Fruit fly (Drosophila melanogaster) whole organism, embryonic: ENCODE data around the gene CG34028.

ENCODE experiments used
- BEAF-32 ChIP-seq: fragments of 200-800 bp; sonication (Bioruptor generic); optimal IDR thresholded peaks from 3 replicates; lab custom pipeline; 2017; ENCODE audit warnings: missing biosample characterization, missing genetic modification characterization, mild to moderate bottlenecking, moderate library complexity, missing genetic modification reagents
- Blimp-1 ChIP-seq: fragments of 200-800 bp; sonication (Bioruptor generic); optimal IDR thresholded peaks from 3 replicates; lab custom pipeline; 2018; ENCODE audit warnings: missing biosample characterization, missing genetic modification characterization, mild to moderate bottlenecking, moderate library complexity, missing genetic modification reagents
- CG10209 ChIP-seq: fragments of 200-800 bp; sonication (Bioruptor generic); optimal IDR thresholded peaks from 3 replicates; lab custom pipeline; 2017; ENCODE audit warnings: missing biosample characterization, mild to moderate bottlenecking, missing genetic modification characterization, missing genetic modification reagents
- CG10959 ChIP-seq: fragments of 200-800 bp; sonication (Bioruptor generic); IDR thresholded peaks from 2 replicates; pipeline ENCODE4 v1.3.6; 2022; ENCODE audit warnings: missing biosample characterization, missing genetic modification characterization
- CG12219 ChIP-seq: fragments of 200-800 bp; sonication (Bioruptor generic); optimal IDR thresholded peaks from 3 replicates; lab custom pipeline; 2018; ENCODE audit warnings: missing biosample characterization, mild to moderate bottlenecking, missing genetic modification characterization
- CG12659 ChIP-seq: fragments of 200-800 bp; sonication (Bioruptor generic); optimal IDR thresholded peaks from 3 replicates; lab custom pipeline; 2017; ENCODE audit warnings: mild to moderate bottlenecking, missing biosample characterization, missing genetic modification reagents, missing genetic modification characterization
- CG13287 ChIP-seq: fragments of 200-800 bp; sonication (Bioruptor generic); IDR thresholded peaks from 2 replicates; pipeline ENCODE4 v1.3.6; 2022; ENCODE audit warnings: missing biosample characterization, missing genetic modification characterization; ENCODE audit not compliant: partially characterized antibody
- CG1603 ChIP-seq: fragments of 200-800 bp; sonication (Bioruptor generic); optimal IDR thresholded peaks from 2 replicates; lab custom pipeline; 2019; ENCODE audit warnings: missing biosample characterization, mild to moderate bottlenecking, missing genetic modification characterization, moderate library complexity
- CG17802 ChIP-seq: fragments of 200-800 bp; sonication (Bioruptor generic); optimal IDR thresholded peaks from 2 replicates; lab custom pipeline; 2018; ENCODE audit warnings: missing biosample characterization, mild to moderate bottlenecking, missing genetic modification characterization, moderate library complexity
- CG17829 ChIP-seq: fragments of 200-800 bp; optimal IDR thresholded peaks from 2 replicates; lab custom pipeline; 2019; ENCODE audit warnings: missing biosample characterization, mild to moderate bottlenecking, missing genetic modification characterization, moderate library complexity
- CG1792 ChIP-seq: fragments of 200-800 bp; sonication (Bioruptor generic); optimal IDR thresholded peaks from 2 replicates; lab custom pipeline; 2016; ENCODE audit warnings: missing biosample characterization, missing genetic modification characterization
- CG18764 ChIP-seq: fragments of 200-800 bp; sonication (Bioruptor generic); optimal IDR thresholded peaks from 3 replicates; lab custom pipeline; 2016; ENCODE audit warnings: missing biosample characterization, missing genetic modification characterization
- CG2875 ChIP-seq: fragments of 200-800 bp; sonication (Bioruptor generic); optimal IDR thresholded peaks from 2 replicates; lab custom pipeline; 2017; ENCODE audit warnings: missing biosample characterization, mild to moderate bottlenecking, missing genetic modification characterization, missing genetic modification reagents
- CG31441 ChIP-seq: fragments of 200-800 bp; sonication (Bioruptor generic); IDR thresholded peaks from 2 replicates; pipeline ENCODE4 v1.3.6; 2022; ENCODE audit warnings: missing biosample characterization, missing genetic modification characterization
- CG32767 ChIP-seq: fragments of 200-800 bp; sonication (Bioruptor generic); IDR thresholded peaks from 2 replicates; pipeline ENCODE4 v1.3.6; 2022; ENCODE audit warnings: missing biosample characterization, missing genetic modification characterization
- CG33557 ChIP-seq: fragments of 200-800 bp; sonication (Bioruptor generic); optimal IDR thresholded peaks from 2 replicates; lab custom pipeline; 2019; ENCODE audit warnings: missing biosample characterization, mild to moderate bottlenecking, missing genetic modification characterization, moderate library complexity
- CG4282 ChIP-seq: fragments of 200-800 bp; sonication (Bioruptor generic); optimal IDR thresholded peaks from 2 replicates; lab custom pipeline; 2016; ENCODE audit warnings: missing biosample characterization, missing genetic modification characterization
- CG7357 ChIP-seq: fragments of 200-800 bp; sonication (Bioruptor generic); IDR thresholded peaks from 3 replicates; pipeline ENCODE4 v1.3.6; 2022; ENCODE audit warnings: missing biosample characterization, missing genetic modification characterization
- CG8478 ChIP-seq: fragments of >200 bp; optimal IDR thresholded peaks from 2 replicates; lab custom pipeline; 2018
- Dbx ChIP-seq: fragments of 200-800 bp; sonication (Bioruptor generic); IDR thresholded peaks from 3 replicates; pipeline ENCODE4 v1.3.6; 2022; ENCODE audit warnings: missing biosample characterization, missing genetic modification characterization
- Dll ChIP-seq: fragments of 200-800 bp; sonication (Bioruptor generic); IDR thresholded peaks from 4 replicates; pipeline ENCODE4 v1.3.6; 2022; ENCODE audit warnings: missing biosample characterization, missing genetic modification characterization; ENCODE audit not compliant: partially characterized antibody
- ERR ChIP-seq: fragments of 200-800 bp; sonication (Bioruptor generic); optimal IDR thresholded peaks from 2 replicates; lab custom pipeline; 2016; ENCODE audit warnings: missing biosample characterization, missing genetic modification characterization
- Fer1 ChIP-seq: fragments of 200-800 bp; sonication (Bioruptor generic); optimal IDR thresholded peaks from 2 replicates; lab custom pipeline; 2017; ENCODE audit warnings: missing biosample characterization, mild to moderate bottlenecking, missing genetic modification characterization
- Fer2 ChIP-seq: fragments of 200-800 bp; sonication (Bioruptor generic); optimal IDR thresholded peaks from 2 replicates; lab custom pipeline; 2018; ENCODE audit warnings: missing biosample characterization, mild to moderate bottlenecking, missing genetic modification characterization, moderate library complexity
- Hey ChIP-seq: fragments of 200-800 bp; sonication (Bioruptor generic); optimal IDR thresholded peaks from 3 replicates; lab custom pipeline; 2018; ENCODE audit warnings: missing biosample characterization, mild to moderate bottlenecking, missing genetic modification characterization
- Hmx ChIP-seq: fragments of 200-800 bp; sonication (Bioruptor generic); optimal IDR thresholded peaks from 2 replicates; lab custom pipeline; 2016; ENCODE audit warnings: missing biosample characterization, missing genetic modification characterization
- Hr3 ChIP-seq: fragments of 200-800 bp; sonication (Bioruptor generic); optimal IDR thresholded peaks from 3 replicates; lab custom pipeline; 2016; ENCODE audit warnings: missing biosample characterization, missing genetic modification characterization
- Hr78 ChIP-seq, 2 experiments: fragments of 200-800 bp in 1 of 2; fragments of >200 bp in 1 of 2; sonication (Bioruptor generic) in 1 of 2; optimal IDR thresholded peaks; 2 replicates each; lab custom pipeline; 2017 to 2019; ENCODE audit warnings: missing biosample characterization in 2 of 2, missing genetic modification characterization in 2 of 2, mild to moderate bottlenecking in 1 of 2, moderate library complexity in 1 of 2
- Hsf ChIP-seq: fragments of 200-800 bp; sonication (Bioruptor generic); optimal IDR thresholded peaks from 3 replicates; lab custom pipeline; 2016; ENCODE audit warnings: missing biosample characterization, missing genetic modification characterization
- Lpt ChIP-seq: fragments of >200 bp; optimal IDR thresholded peaks from 2 replicates; lab custom pipeline; 2018; ENCODE audit warnings: missing biosample characterization, missing genetic modification characterization
- MTF-1 ChIP-seq: fragments of 200-800 bp; sonication (Bioruptor generic); optimal IDR thresholded peaks from 2 replicates; lab custom pipeline; 2018; ENCODE audit warnings: missing biosample characterization, mild to moderate bottlenecking, missing genetic modification characterization, borderline replicate concordance
- Meics ChIP-seq: fragments of 200-800 bp; sonication (Bioruptor generic); optimal IDR thresholded peaks from 2 replicates; lab custom pipeline; 2017; ENCODE audit warnings: missing biosample characterization, mild to moderate bottlenecking, missing genetic modification characterization
- Mes4 ChIP-seq: fragments of 200-800 bp; sonication (Bioruptor generic); optimal IDR thresholded peaks from 2 replicates; lab custom pipeline; 2016; ENCODE audit warnings: missing biosample characterization, missing genetic modification characterization
- Nf-YB ChIP-seq: fragments of 200-800 bp; sonication (Bioruptor generic); optimal IDR thresholded peaks from 3 replicates; lab custom pipeline; 2019; ENCODE audit warnings: missing biosample characterization, mild to moderate bottlenecking, missing genetic modification characterization, moderate library complexity
- Rfx ChIP-seq: fragments of 200-800 bp; sonication (Bioruptor generic); IDR thresholded peaks from 2 replicates; pipeline ENCODE4 v1.3.6; 2022; ENCODE audit warnings: missing biosample characterization, missing genetic modification characterization
- Six4 ChIP-seq: fragments of 200-800 bp; sonication (Bioruptor generic); optimal IDR thresholded peaks from 2 replicates; lab custom pipeline; 2016; ENCODE audit warnings: missing biosample characterization, missing genetic modification characterization
- TFAM ChIP-seq: fragments of 200-800 bp; sonication (Bioruptor generic); optimal IDR thresholded peaks from 2 replicates; lab custom pipeline; 2017; ENCODE audit warnings: missing biosample characterization, missing genetic modification characterization, inconsistent platforms
- Trl ChIP-seq, 3 experiments: fragments of >200 bp in 2 of 3; fragments of 200-800 bp in 1 of 3; sonication (Bioruptor generic) in 1 of 3; optimal IDR thresholded peaks; 2 replicates in 1 of 3; 3 replicates in 2 of 3; lab custom pipeline; 2016 to 2017; ENCODE audit warnings: missing biosample characterization in 1 of 3, missing genetic modification characterization in 1 of 3
- Usf ChIP-seq: fragments of 200-800 bp; sonication (Bioruptor generic); optimal IDR thresholded peaks from 2 replicates; lab custom pipeline; 2017; ENCODE audit warnings: missing genotype, missing biosample characterization, missing genetic modification characterization
- Xbp1 ChIP-seq: fragments of 200-800 bp; sonication (Bioruptor generic); optimal IDR thresholded peaks from 3 replicates; lab custom pipeline; 2016; ENCODE audit warnings: missing biosample characterization, mild to moderate bottlenecking, missing genetic modification characterization
- bcd ChIP-seq: fragments of 200-800 bp; sonication (Bioruptor generic); optimal IDR thresholded peaks from 2 replicates; lab custom pipeline; 2017; ENCODE audit warnings: missing biosample characterization, mild to moderate bottlenecking, missing genetic modification characterization
- btn ChIP-seq: fragments of 200-800 bp; sonication (Bioruptor generic); optimal IDR thresholded peaks from 2 replicates; lab custom pipeline; 2016; ENCODE audit warnings: missing biosample characterization, missing genetic modification characterization
- ci ChIP-seq: fragments of 200-800 bp; sonication (Bioruptor generic); IDR thresholded peaks from 3 replicates; pipeline ENCODE4 v1.3.6; 2022; ENCODE audit warnings: missing biosample characterization, missing genetic modification characterization
- emc ChIP-seq: fragments of 200-800 bp; sonication (Bioruptor generic); optimal IDR thresholded peaks from 2 replicates; lab custom pipeline; 2016; ENCODE audit warnings: missing biosample characterization, missing genetic modification characterization
- grau ChIP-seq: fragments of 200-800 bp; optimal IDR thresholded peaks from 3 replicates; lab custom pipeline; 2019; ENCODE audit warnings: missing biosample characterization, mild to moderate bottlenecking, missing genetic modification characterization, moderate library complexity
- gro ChIP-seq: fragments of 200-800 bp; sonication (Bioruptor generic); optimal IDR thresholded peaks from 2 replicates; lab custom pipeline; 2016; ENCODE audit warnings: missing biosample characterization, missing genetic modification characterization
- lbe ChIP-seq: fragments of 200-800 bp; sonication (Bioruptor generic); optimal IDR thresholded peaks from 2 replicates; lab custom pipeline; 2016; ENCODE audit warnings: missing biosample characterization, mild to moderate bottlenecking, missing genetic modification characterization
- ssp ChIP-seq: fragments of 200-800 bp; sonication (Bioruptor generic); IDR thresholded peaks from 2 replicates; pipeline ENCODE4 v1.3.6; 2022; ENCODE audit warnings: missing biosample characterization, missing genetic modification characterization

CG34028 gene

DNA sequence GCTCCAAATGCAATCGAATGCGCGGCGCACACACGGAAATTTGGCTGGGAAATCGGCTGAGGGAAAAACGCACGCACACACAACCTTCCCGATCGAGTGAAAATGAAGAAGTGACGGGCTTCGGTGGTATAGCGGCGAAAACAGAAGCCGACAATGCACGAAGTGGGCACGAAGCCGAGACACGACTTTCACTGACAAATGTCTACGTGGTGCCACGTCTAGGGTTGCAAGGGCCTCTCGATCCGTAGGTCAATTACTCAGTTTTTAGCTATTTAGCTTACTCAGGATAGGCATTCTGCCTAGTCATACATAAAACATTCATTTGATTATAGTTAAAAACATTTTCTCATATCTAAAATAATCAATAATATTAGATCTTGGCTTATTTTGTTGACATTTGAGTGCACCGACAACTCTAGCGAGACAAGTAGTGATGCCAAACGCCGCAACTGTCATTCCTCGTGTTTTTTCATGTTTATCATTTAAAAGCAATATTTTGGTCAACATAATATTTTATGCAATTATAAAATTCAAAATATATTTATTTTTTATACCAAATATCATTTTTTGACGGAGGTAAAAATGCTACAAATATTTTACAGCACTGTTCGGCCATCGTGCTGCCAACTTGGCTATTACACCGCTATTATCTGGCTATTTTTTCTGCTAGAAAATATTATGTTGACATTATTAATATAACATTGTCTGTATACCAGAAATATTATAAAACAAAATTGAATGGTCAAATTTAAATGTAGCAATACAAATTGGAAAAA is 42.4 kb downstream of the CG34028 start (continued):
- TF ChIP-seq CG33557 (GFP tag; lab: Kevin White, UChicago) (peak; percentile 75), CG18764 (GFP tag; lab: Kevin White, UChicago) (peak; percentile 82), Hr3 (peak; percentile 85), ssp (GFP tag; lab: Robert Waterston, UW) (peak; percentile 73), Hr78 (GFP tag; optimal IDR thresholded peaks at IDR 0.05; lab: Kevin White, UChicago) (peak in 1 of 2 experiments; percentile 40), grau (peak; percentile 89), Hey (tag; lab: Kevin White, UChicago) (peak; percentile 48), btn (GFP tag; lab: Kevin White, UChicago) (no peak), CG1603 (peak; percentile 90), bcd (GFP tag; lab: Kevin White, UChicago) (peak; percentile 88), CG8478 (no peak), gro (GFP tag; lab: Kevin White, UChicago) (peak; percentile 55), Dbx (peak; percentile 86), TFAM (GFP tag; lab: Kevin White, UChicago) (peak; percentile 28), Fer1 (GFP tag; lab: Kevin White, UChicago) (peak; percentile 89), emc (GFP tag; lab: Kevin White, UChicago) (peak; percentile 33), CG12219 (GFP tag; lab: Kevin White, UChicago) (peak; percentile 87), Rfx (peak; percentile 92), Hmx (GFP tag; lab: Kevin White, UChicago) (peak; percentile 65), Nf-YB (peak; percentile 73), Meics (GFP tag; lab: Kevin White, UChicago) (peak; percentile 88), Dll (no peak; the same call in 3 of the 4 replicates), CG32767 (GFP tag; lab: Robert Waterston, UW) (peak; percentile 93), CG13287 (GFP tag; lab: Robert Waterston, UW) (0 out of 2 replicates have a peak, but pooled peaks have one; percentile 41), Blimp-1 (GFP tag; lab: Kevin White, UChicago) (peak; percentile 90), CG17829 (tag; lab: Kevin White, UChicago) (peak; percentile 90), CG1792 (GFP tag; lab: Kevin White, UChicago) (peak; percentile 32), Six4 (GFP tag; lab: Kevin White, UChicago) (peak; percentile 78), MTF-1 (GFP tag; lab: Kevin White, UChicago) (peak; percentile 63), CG2875 (GFP tag; lab: Kevin White, UChicago) (peak; percentile 75), CG10209 (peak; percentile 86), lbe (GFP tag; lab: Kevin White, UChicago) (peak; percentile 86), Hsf (peak; percentile 84), CG12659 (GFP tag; lab: Kevin White, UChicago) (peak; percentile 92), BEAF-32 (GFP tag; lab: Kevin White, UChicago) (peak; percentile 20), ci (peak; percentile 92), CG31441 (GFP tag; lab: Robert Waterston, UW) (peak; percentile 80), Lpt (no peak), Xbp1 (GFP tag; lab: Kevin White, UChicago) (peak; percentile 94), CG17802 (tag; lab: Kevin White, UChicago) (peak; percentile 49), CG7357 (GFP tag; lab: Robert Waterston, UW) (peak; percentile 73), CG4282 (GFP tag; lab: Kevin White, UChicago) (peak; percentile 34), Trl (optimal IDR thresholded peaks at IDR 0.05; lab: Kevin White, UChicago) (no peak), Trl (GFP tag; optimal IDR thresholded peaks at IDR 0.05; lab: Kevin White, UChicago) (peak; percentile 56), Usf (GFP tag; lab: Kevin White, UChicago) (peak; percentile 76), Fer2 (tag; lab: Kevin White, UChicago) (peak; percentile 66), ERR (GFP tag; lab: Kevin White, UChicago) (peak; percentile 47), CG10959 (GFP tag; lab: Robert Waterston, UW) (peak; percentile 81), Mes4 (peak; percentile 58)
